Fruit fly (Drosophila melanogaster) whole organism, embryonic: ENCODE results near the gene ttm50.

ENCODE experiments used
- CG11247 ChIP-seq: fragments of 200-800 bp; sonication (Bioruptor generic); IDR thresholded peaks from 2 replicates; pipeline ENCODE4 v1.3.6; 2022; ENCODE audit warnings: missing biosample characterization, missing genetic modification characterization
- CG11398 ChIP-seq: fragments of 200-800 bp; sonication (Bioruptor generic); optimal IDR thresholded peaks from 2 replicates; lab custom pipeline; 2016; ENCODE audit warnings: missing biosample characterization, missing genetic modification characterization
- CG11456 ChIP-seq: fragments of 200-800 bp; sonication (Bioruptor generic); IDR thresholded peaks from 3 replicates; pipeline ENCODE4 v1.3.6; 2022; ENCODE audit warnings: missing biosample characterization, missing genetic modification characterization
- CG13296 ChIP-seq: fragments of 200-800 bp; sonication (Bioruptor generic); optimal IDR thresholded peaks from 3 replicates; lab custom pipeline; 2018; ENCODE audit warnings: missing biosample characterization, mild to moderate bottlenecking, missing genetic modification characterization
- CG15514 ChIP-seq: fragments of 200-800 bp; sonication (Bioruptor generic); optimal IDR thresholded peaks from 3 replicates; lab custom pipeline; 2017; ENCODE audit warnings: missing biosample characterization, missing genetic modification characterization, mild to moderate bottlenecking, moderate library complexity, missing genetic modification reagents
- CG2116 ChIP-seq: fragments of 200-800 bp; sonication (Bioruptor generic); optimal IDR thresholded peaks from 3 replicates; lab custom pipeline; 2018; ENCODE audit warnings: missing biosample characterization, mild to moderate bottlenecking, missing genetic modification characterization
- CG3726 ChIP-seq: fragments of 200-800 bp; sonication (Bioruptor generic); IDR thresholded peaks from 3 replicates; pipeline ENCODE4, ENCODE4 v1.3.6; 2022; ENCODE audit warnings: missing biosample characterization, missing genetic modification characterization
- CG6254 ChIP-seq: fragments of 200-800 bp; sonication (Bioruptor generic); optimal IDR thresholded peaks from 3 replicates; lab custom pipeline; 2017; ENCODE audit warnings: mild to moderate bottlenecking, missing biosample characterization, missing genetic modification reagents, missing genetic modification characterization
- CG7357 ChIP-seq: fragments of 200-800 bp; sonication (Bioruptor generic); IDR thresholded peaks from 3 replicates; pipeline ENCODE4 v1.3.6; 2022; ENCODE audit warnings: missing biosample characterization, missing genetic modification characterization
- CG7786 ChIP-seq: fragments of 200-800 bp; sonication (Bioruptor generic); optimal IDR thresholded peaks from 2 replicates; lab custom pipeline; 2016; ENCODE audit warnings: missing biosample characterization, missing genetic modification characterization
- CG9609 ChIP-seq: fragments of 200-800 bp; sonication (Bioruptor generic); optimal IDR thresholded peaks from 3 replicates; lab custom pipeline; 2016; ENCODE audit warnings: missing biosample characterization, missing genetic modification characterization
- E2f2 ChIP-seq: fragments of 200-800 bp; sonication (Bioruptor generic); IDR thresholded peaks from 2 replicates; pipeline ENCODE4 v1.3.6; 2022; ENCODE audit warnings: missing biosample characterization, missing genetic modification characterization
- ERR ChIP-seq: fragments of 200-800 bp; sonication (Bioruptor generic); optimal IDR thresholded peaks from 2 replicates; lab custom pipeline; 2016; ENCODE audit warnings: missing biosample characterization, missing genetic modification characterization
- Elba2 ChIP-seq: fragments of 200-800 bp; sonication (Bioruptor generic); optimal IDR thresholded peaks from 3 replicates; lab custom pipeline; 2016; ENCODE audit warnings: missing biosample characterization, missing genetic modification characterization
- Fer1 ChIP-seq: fragments of 200-800 bp; sonication (Bioruptor generic); optimal IDR thresholded peaks from 2 replicates; lab custom pipeline; 2017; ENCODE audit warnings: missing biosample characterization, mild to moderate bottlenecking, missing genetic modification characterization
- HLH4C ChIP-seq: fragments of 200-800 bp; sonication (Bioruptor generic); IDR thresholded peaks from 3 replicates; pipeline ENCODE4 v1.3.6; 2022; ENCODE audit warnings: missing biosample characterization, missing genetic modification characterization; ENCODE audit not compliant: partially characterized antibody
- HmgZ ChIP-seq: fragments of 200-800 bp; sonication (Bioruptor generic); optimal IDR thresholded peaks from 2 replicates; lab custom pipeline; 2018; ENCODE audit warnings: missing biosample characterization, mild to moderate bottlenecking, missing genetic modification characterization
- Hr3 ChIP-seq: fragments of 200-800 bp; sonication (Bioruptor generic); optimal IDR thresholded peaks from 3 replicates; lab custom pipeline; 2016; ENCODE audit warnings: missing biosample characterization, missing genetic modification characterization
- Lim3 ChIP-seq: fragments of 200-800 bp; sonication (Bioruptor generic); IDR thresholded peaks from 2 replicates; pipeline ENCODE4 v1.3.6; 2022; ENCODE audit warnings: missing biosample characterization, missing genetic modification characterization
- MBD-R2 ChIP-seq: fragments of 200-800 bp; sonication (Bioruptor generic); IDR thresholded peaks from 2 replicates; pipeline ENCODE4 v1.3.6; 2022; ENCODE audit warnings: missing biosample characterization, missing genetic modification characterization
- MESR4 ChIP-seq: fragments of 200-800 bp; sonication (Bioruptor generic); optimal IDR thresholded peaks from 2 replicates; lab custom pipeline; 2018; ENCODE audit warnings: missing biosample characterization, mild to moderate bottlenecking, missing genetic modification characterization, moderate library complexity
- Max ChIP-seq: fragments of 200-800 bp; sonication (Bioruptor generic); optimal IDR thresholded peaks from 2 replicates; lab custom pipeline; 2016; ENCODE audit warnings: missing biosample characterization, mild to moderate bottlenecking, missing genetic modification characterization
- Med ChIP-seq: fragments of 200-800 bp; sonication (Bioruptor generic); peaks from one replicate; lab custom pipeline; 2016; ENCODE audit warnings: missing biosample characterization, missing genetic modification characterization, mild to moderate bottlenecking, inconsistent platforms, moderate library complexity
- Rfx ChIP-seq: fragments of 200-800 bp; sonication (Bioruptor generic); IDR thresholded peaks from 2 replicates; pipeline ENCODE4 v1.3.6; 2022; ENCODE audit warnings: missing biosample characterization, missing genetic modification characterization
- Scr ChIP-seq: fragments of 200-800 bp; sonication (Bioruptor generic); IDR thresholded peaks from 2 replicates; pipeline ENCODE4 v1.3.6; 2022; ENCODE audit warnings: missing biosample characterization, missing genetic modification characterization; ENCODE audit not compliant: partially characterized antibody
- Side ChIP-seq: fragments of 200-800 bp; sonication (Bioruptor generic); optimal IDR thresholded peaks from 2 replicates; lab custom pipeline; 2016; ENCODE audit warnings: missing biosample characterization, missing genetic modification characterization
- ash1 ChIP-seq: fragments of 200-800 bp; sonication (Bioruptor generic); optimal IDR thresholded peaks from 2 replicates; lab custom pipeline; 2018; ENCODE audit warnings: missing biosample characterization, mild to moderate bottlenecking, missing genetic modification characterization
- caup ChIP-seq: fragments of 200-800 bp; sonication (Bioruptor generic); optimal IDR thresholded peaks from 3 replicates; lab custom pipeline; 2017; ENCODE audit warnings: missing biosample characterization, mild to moderate bottlenecking, missing genetic modification characterization, moderate library complexity; ENCODE audit not compliant: severe bottlenecking
- crol ChIP-seq: fragments of 200-800 bp; sonication (Bioruptor generic); IDR thresholded peaks from 2 replicates; pipeline ENCODE4 v1.3.6; 2022; ENCODE audit warnings: missing biosample characterization, missing genetic modification characterization
- crp ChIP-seq, 2 experiments: fragments of 200-800 bp; sonication (Bioruptor generic); optimal IDR thresholded peaks; 2 replicates in 1 of 2; 3 replicates in 1 of 2; lab custom pipeline; 2017; ENCODE audit warnings: missing biosample characterization in 2 of 2, missing genetic modification characterization in 2 of 2, mild to moderate bottlenecking in 1 of 2, moderate library complexity in 1 of 2
- exex ChIP-seq: fragments of 200-800 bp; sonication (Bioruptor generic); optimal IDR thresholded peaks from 4 replicates; lab custom pipeline; 2018; ENCODE audit warnings: missing biosample characterization, mild to moderate bottlenecking, missing genetic modification characterization, moderate library complexity
- grn ChIP-seq: fragments of 200-800 bp; sonication (Bioruptor generic); optimal IDR thresholded peaks from 3 replicates; lab custom pipeline; 2017; ENCODE audit warnings: missing biosample characterization, missing genetic modification characterization
- lov ChIP-seq, 2 experiments: fragments of 200-800 bp in 1 of 2; fragments of >200 bp in 1 of 2; sonication (Bioruptor generic) in 1 of 2; IDR thresholded peaks in 1 of 2; optimal IDR thresholded peaks in 1 of 2; 2 replicates in 1 of 2; 3 replicates in 1 of 2; pipeline versions ENCODE4 v1.3.6 to Lab custom; 2017 to 2022; ENCODE audit warnings: missing biosample characterization in 1 of 2, missing genetic modification characterization in 1 of 2
- maf-S ChIP-seq: fragments of 200-800 bp; sonication (Bioruptor generic); optimal IDR thresholded peaks from 2 replicates; lab custom pipeline; 2016; ENCODE audit warnings: missing biosample characterization, missing genetic modification characterization
- otp ChIP-seq: fragments of 200-800 bp; sonication (Bioruptor generic); IDR thresholded peaks from 3 replicates; pipeline ENCODE4, ENCODE4 v1.3.6; 2022; ENCODE audit warnings: missing biosample characterization, missing genetic modification characterization
- pan ChIP-seq, 4 experiments: fragments of >200 bp in 3 of 4; fragments of 200-800 bp in 1 of 4; sonication (Bioruptor generic) in 1 of 4; optimal IDR thresholded peaks in 3 of 4; IDR thresholded peaks in 1 of 4; 2 replicates each; pipeline versions ENCODE4 v1.3.6 to Lab custom; 2017 to 2022; ENCODE audit warnings: missing biosample characterization in 2 of 4, missing genetic modification characterization in 2 of 4, mixed read lengths in 1 of 4
- pb ChIP-seq: fragments of 200-800 bp; sonication (Bioruptor generic); optimal IDR thresholded peaks from 3 replicates; lab custom pipeline; 2016; ENCODE audit warnings: missing biosample characterization, missing genetic modification characterization
- pros ChIP-seq: fragments of 200-800 bp; sonication (Bioruptor generic); optimal IDR thresholded peaks from 3 replicates; lab custom pipeline; 2019; ENCODE audit warnings: missing biosample characterization, mild to moderate bottlenecking, missing genetic modification characterization, moderate library complexity
- pum ChIP-seq: fragments of 200-800 bp; sonication (Bioruptor generic); optimal IDR thresholded peaks from 2 replicates; lab custom pipeline; 2016; ENCODE audit warnings: missing biosample characterization, missing genetic modification characterization
- pzg ChIP-seq: fragments of 200-800 bp; sonication (Bioruptor generic); optimal IDR thresholded peaks from 3 replicates; lab custom pipeline; 2018; ENCODE audit warnings: missing biosample characterization, mild to moderate bottlenecking, missing genetic modification characterization, moderate library complexity
- sc ChIP-seq, 3 experiments: fragments of >200 bp in 2 of 3; fragments of 200-800 bp in 1 of 3; sonication (Bioruptor generic) in 1 of 3; optimal IDR thresholded peaks; 2 replicates in 2 of 3; 3 replicates in 1 of 3; lab custom pipeline; 2017; ENCODE audit warnings: mild to moderate bottlenecking in 1 of 3, missing biosample characterization in 1 of 3, missing genetic modification characterization in 1 of 3, missing genetic modification reagents in 1 of 3
- slbo ChIP-seq: fragments of 200-800 bp; sonication (Bioruptor generic); IDR thresholded peaks from 2 replicates; pipeline ENCODE4 v1.3.6; 2022; ENCODE audit warnings: missing biosample characterization, missing genetic modification characterization
- slou ChIP-seq: fragments of 200-800 bp; sonication (Bioruptor generic); optimal IDR thresholded peaks from 3 replicates; lab custom pipeline; 2016; ENCODE audit warnings: missing biosample characterization, missing genetic modification characterization
- sr ChIP-seq: fragments of 200-800 bp; sonication (Bioruptor generic); IDR thresholded peaks from 3 replicates; pipeline ENCODE4 v1.3.6; 2022; ENCODE audit warnings: missing biosample characterization, missing genetic modification characterization
- tna ChIP-seq: fragments of 200-800 bp; sonication (Bioruptor generic); IDR thresholded peaks from 2 replicates; pipeline ENCODE4 v1.3.6; 2022; ENCODE audit warnings: missing biosample characterization, missing genetic modification characterization; ENCODE audit not compliant: partially characterized antibody
- wor ChIP-seq: fragments of 200-800 bp; sonication (Bioruptor generic); IDR thresholded peaks from 2 replicates; pipeline ENCODE4 v1.3.6; 2022; ENCODE audit warnings: missing biosample characterization, missing genetic modification characterization

Gene ttm50

DNA sequence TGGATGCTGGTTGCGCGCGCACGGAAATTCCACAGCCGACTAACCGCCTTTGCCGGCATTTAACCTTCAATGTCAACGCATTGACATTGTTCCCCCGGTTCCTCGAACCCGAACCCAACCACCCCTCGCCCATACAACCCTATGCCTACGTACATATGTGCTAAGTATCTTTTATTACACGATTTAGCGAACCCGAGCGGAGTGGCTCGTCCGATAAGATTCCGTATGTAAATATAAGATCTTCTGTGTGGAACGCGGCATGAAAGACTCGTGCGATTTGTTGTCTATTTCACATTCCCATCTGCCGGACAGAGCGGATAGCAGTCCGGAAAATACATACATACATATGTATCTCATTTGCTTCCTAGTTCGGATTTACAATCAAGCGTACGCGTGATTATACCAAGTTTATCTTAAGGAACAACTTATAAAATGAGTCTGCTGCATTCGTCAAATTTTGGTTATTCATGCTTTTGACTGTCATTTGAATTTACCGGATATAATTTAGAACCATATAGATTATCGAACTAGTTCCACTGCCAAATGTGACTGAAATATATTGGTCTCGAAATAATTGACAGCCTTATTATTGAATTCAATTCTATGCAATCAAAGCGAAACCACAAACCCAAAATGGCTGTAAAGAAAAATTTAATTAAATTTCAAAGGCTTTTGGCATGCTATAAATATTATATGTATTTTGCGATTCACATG lies 24.5 kb downstream of the ttm50 start, which contains the start of gene CG2680 (continued):
- TF ChIP-seq slou (GFP tag; lab: Kevin White, UChicago), result no peak
- peak; percentile 39 for TF ChIP-seq ERR (GFP tag; lab: Kevin White, UChicago)
- 0 out of 2 replicates have a peak, but pooled peaks have one; percentile 34 for TF ChIP-seq crol
- peak; percentile 64 for TF ChIP-seq Med (GFP tag; lab: Kevin White, UChicago)
- no peak for TF ChIP-seq maf-S (GFP tag; lab: Kevin White, UChicago)
- no peak for TF ChIP-seq CG11398
- no peak for TF ChIP-seq Scr (GFP tag; lab: Robert Waterston, UW)
- no peak for TF ChIP-seq Lim3
- no peak for TF ChIP-seq Max (GFP tag; lab: Kevin White, UChicago)
- no peak for TF ChIP-seq CG9609
- TF ChIP-seq pum (GFP tag; lab: Kevin White, UChicago), result no peak
- no peak for TF ChIP-seq tna (GFP tag; lab: Robert Waterston, UW)
- no peak for TF ChIP-seq crp (GFP tag; optimal IDR thresholded peaks at IDR 0.05; lab: Kevin White, UChicago)
- TF ChIP-seq sc (optimal IDR thresholded peaks at IDR 0.05; lab: Kevin White, UChicago), result no peak
- TF ChIP-seq sc (GFP tag; optimal IDR thresholded peaks at IDR 0.05; lab: Kevin White, UChicago), result no peak
- TF ChIP-seq CG11456 (GFP tag; lab: Robert Waterston, UW), result no peak

DNA sequence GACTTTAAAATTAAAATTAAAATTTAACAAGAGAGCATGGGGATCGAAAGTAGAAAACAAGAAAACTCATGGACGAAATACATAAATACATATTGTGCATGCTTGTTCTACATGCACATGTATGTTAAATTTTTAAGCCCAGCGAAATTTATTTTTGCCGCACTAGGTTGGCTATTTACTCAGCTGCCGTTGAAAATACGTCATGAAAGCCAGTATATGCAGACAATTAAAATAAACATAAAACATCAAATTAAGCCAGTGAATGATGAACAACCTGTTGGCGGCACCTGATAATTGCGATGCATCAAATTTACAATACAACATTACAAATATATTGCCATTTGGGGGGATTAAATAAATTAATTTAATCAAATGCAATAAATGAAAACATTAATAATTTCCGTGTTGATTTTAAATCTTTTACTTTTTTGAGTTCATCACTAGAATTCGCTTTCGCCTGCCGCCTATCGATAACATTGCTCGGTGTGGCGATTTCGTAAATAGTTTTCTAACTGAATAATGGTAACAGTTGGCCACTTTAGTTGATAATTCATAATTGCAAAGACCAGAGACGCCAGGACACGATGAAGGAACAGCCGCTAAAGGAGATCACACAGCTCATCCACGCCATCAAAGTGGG lies 27.7 kb downstream of the ttm50 start, which contains the start of gene eIF2Bbeta:
Gene eIF2Bbeta (plus strand): TSS at position 438 of the 640 bp plus-strand sequence.
- TF ChIP-seq Fer1 (GFP tag; lab: Kevin White, UChicago) (no peak), Rfx (GFP tag; lab: Robert Waterston, UW) (0 out of 2 replicates have a peak, but pooled peaks have one; percentile 16), CG11247 (GFP tag; lab: Robert Waterston, UW) (no peak), CG7357 (GFP tag; lab: Robert Waterston, UW) (no peak), CG3726 (no peak), Hr3 (GFP tag; lab: Kevin White, UChicago) (no peak), CG6254 (GFP tag; lab: Kevin White, UChicago) (no peak), lov (optimal IDR thresholded peaks at IDR 0.05; lab: Kevin White, UChicago) (no peak), lov (GFP tag; IDR thresholded peaks at IDR 0.05; lab: Robert Waterston, UW) (no peak), Elba2 (GFP tag; lab: Kevin White, UChicago) (no peak), ash1 (GFP tag; lab: Kevin White, UChicago) (no peak), slbo (GFP tag; lab: Robert Waterston, UW) (0 out of 2 replicates have a peak, but pooled peaks have one; percentile 3), HLH4C (GFP tag; lab: Robert Waterston, UW) (0 out of 3 replicates have a peak, but pooled peaks have one; percentile 16), MBD-R2 (GFP tag; lab: Robert Waterston, UW) (peak; percentile 44; the same call in 1 of the 2 replicates), pzg (GFP tag; lab: Kevin White, UChicago) (peak; percentile 4), sr (GFP tag; lab: Robert Waterston, UW) (no peak), exex (no peak), pb (GFP tag; lab: Kevin White, UChicago) (no peak), MESR4 (GFP tag; lab: Kevin White, UChicago) (peak; percentile 56), pan (optimal IDR thresholded peaks at IDR 0.05; lab: Kevin White, UChicago) (no peak), pan (GFP tag; optimal IDR thresholded peaks at IDR 0.05 in 1 of 2, IDR thresholded peaks at IDR 0.05 in 1 of 2) (peak in 1 of 2 experiments; percentile 9), Side (GFP tag; lab: Kevin White, UChicago) (no peak), CG7786 (GFP tag; lab: Kevin White, UChicago) (no peak), HmgZ (tag; lab: Kevin White, UChicago) (no peak), otp (GFP tag; lab: Robert Waterston, UW) (no peak), wor (GFP tag; lab: Robert Waterston, UW) (no peak), CG13296 (GFP tag; lab: Kevin White, UChicago) (no peak), pros (GFP tag; lab: Kevin White, UChicago) (no peak), CG15514 (GFP tag; lab: Kevin White, UChicago) (peak; percentile 27), E2f2 (no peak), grn (GFP tag; lab: Kevin White, UChicago) (no peak), CG2116 (GFP tag; lab: Kevin White, UChicago) (no peak), caup (GFP tag; lab: Kevin White, UChicago) (no peak)
